Fruit fly (Drosophila melanogaster) whole organism, embryonic: ENCODE measurements around the gene dally.

ENCODE experiments used
- ATbp ChIP-seq: fragments of 200-800 bp; sonication (Bioruptor generic); optimal IDR thresholded peaks from 2 replicates; lab custom pipeline; 2017; ENCODE audit warnings: missing biosample characterization, mild to moderate bottlenecking, missing genetic modification characterization, missing genetic modification reagents
- BEAF-32 ChIP-seq: fragments of 200-800 bp; sonication (Bioruptor generic); optimal IDR thresholded peaks from 3 replicates; lab custom pipeline; 2017; ENCODE audit warnings: missing biosample characterization, missing genetic modification characterization, mild to moderate bottlenecking, moderate library complexity, missing genetic modification reagents
- Bgb ChIP-seq: fragments of 200-800 bp; sonication (Bioruptor generic); IDR thresholded peaks from 2 replicates; pipeline ENCODE4 v1.3.6; 2022; ENCODE audit warnings: missing biosample characterization, missing genetic modification characterization; ENCODE audit not compliant: partially characterized antibody
- Blimp-1 ChIP-seq: fragments of 200-800 bp; sonication (Bioruptor generic); optimal IDR thresholded peaks from 3 replicates; lab custom pipeline; 2018; ENCODE audit warnings: missing biosample characterization, missing genetic modification characterization, mild to moderate bottlenecking, moderate library complexity, missing genetic modification reagents
- CG10462 ChIP-seq: fragments of 200-800 bp; sonication (Bioruptor generic); optimal IDR thresholded peaks from 2 replicates; lab custom pipeline; 2016; ENCODE audit warnings: missing biosample characterization, missing genetic modification characterization
- CG11456 ChIP-seq: fragments of 200-800 bp; sonication (Bioruptor generic); IDR thresholded peaks from 3 replicates; pipeline ENCODE4 v1.3.6; 2022; ENCODE audit warnings: missing biosample characterization, missing genetic modification characterization
- CG12744 ChIP-seq: fragments of 200-800 bp; sonication (Bioruptor generic); optimal IDR thresholded peaks from 2 replicates; lab custom pipeline; 2016; ENCODE audit warnings: missing biosample characterization, missing genetic modification characterization
- CG14050 ChIP-seq: fragments of 200-800 bp; sonication (Bioruptor generic); IDR thresholded peaks from 3 replicates; pipeline ENCODE4 v1.3.6; 2022; ENCODE audit warnings: missing biosample characterization, missing genetic modification characterization
- CG14667 ChIP-seq: fragments of 200-800 bp; sonication (Bioruptor generic); IDR thresholded peaks from 2 replicates; pipeline ENCODE4 v1.3.6; 2022; ENCODE audit warnings: missing biosample characterization, missing genetic modification characterization
- CG17186 ChIP-seq: fragments of 200-800 bp; sonication (Bioruptor generic); optimal IDR thresholded peaks from 3 replicates; lab custom pipeline; 2017; ENCODE audit warnings: missing biosample characterization, missing genetic modification reagents, missing genetic modification characterization
- CG17912 ChIP-seq: fragments of 200-800 bp; sonication (Bioruptor generic); optimal IDR thresholded peaks from 2 replicates; lab custom pipeline; 2018; ENCODE audit warnings: missing biosample characterization, mild to moderate bottlenecking, missing genetic modification characterization
- CG2199 ChIP-seq: fragments of 200-800 bp; sonication (Bioruptor generic); IDR thresholded peaks from 3 replicates; pipeline ENCODE4 v1.3.6; 2022; ENCODE audit warnings: missing biosample characterization, missing genetic modification characterization
- CG2202 ChIP-seq: fragments of 200-800 bp; sonication (Bioruptor generic); optimal IDR thresholded peaks from 2 replicates; lab custom pipeline; 2018; ENCODE audit warnings: missing biosample characterization, mild to moderate bottlenecking, missing genetic modification characterization
- CG3163 ChIP-seq: fragments of 200-800 bp; sonication (Bioruptor generic); optimal IDR thresholded peaks from 3 replicates; lab custom pipeline; 2016; ENCODE audit warnings: missing biosample characterization, missing genetic modification characterization
- CG32772 ChIP-seq: fragments of 200-800 bp; sonication (Bioruptor generic); IDR thresholded peaks from 2 replicates; pipeline ENCODE4 v1.3.6; 2022; ENCODE audit warnings: missing biosample characterization, missing genetic modification characterization
- CG3407 ChIP-seq: fragments of 200-800 bp; sonication (Bioruptor generic); optimal IDR thresholded peaks from 2 replicates; lab custom pipeline; 2018; ENCODE audit warnings: missing biosample characterization, mild to moderate bottlenecking, missing genetic modification characterization
- CG3995 ChIP-seq: fragments of 200-800 bp; sonication (Bioruptor generic); optimal IDR thresholded peaks from 3 replicates; lab custom pipeline; 2016; ENCODE audit warnings: missing biosample characterization, missing genetic modification characterization
- CG5245 ChIP-seq: fragments of 200-800 bp; sonication (Bioruptor generic); optimal IDR thresholded peaks from 3 replicates; lab custom pipeline; 2016; ENCODE audit warnings: missing biosample characterization, missing genetic modification characterization
- CG6683 ChIP-seq: fragments of 200-800 bp; sonication (Bioruptor generic); optimal IDR thresholded peaks from 2 replicates; lab custom pipeline; 2017; ENCODE audit warnings: missing biosample characterization, mild to moderate bottlenecking, missing genetic modification characterization, missing genetic modification reagents
- CG7372 ChIP-seq: fragments of 200-800 bp; sonication (Bioruptor generic); IDR thresholded peaks from 2 replicates; pipeline ENCODE4 v1.3.6; 2022; ENCODE audit warnings: missing biosample characterization, missing genetic modification characterization
- CG7556 ChIP-seq: fragments of 200-800 bp; sonication (Bioruptor generic); optimal IDR thresholded peaks from 2 replicates; lab custom pipeline; 2017; ENCODE audit warnings: missing biosample characterization, mild to moderate bottlenecking, missing genetic modification characterization
- CG7928 ChIP-seq: fragments of 200-800 bp; sonication (Bioruptor generic); optimal IDR thresholded peaks from 2 replicates; lab custom pipeline; 2017; ENCODE audit warnings: missing biosample characterization, mild to moderate bottlenecking, missing genetic modification characterization
- CG8290 ChIP-seq, 3 experiments: fragments of 200-800 bp; sonication (Bioruptor generic); optimal IDR thresholded peaks; 2 replicates each; lab custom pipeline; 2016 to 2019; ENCODE audit warnings: missing biosample characterization in 3 of 3, missing genetic modification characterization in 3 of 3, mild to moderate bottlenecking in 2 of 3, moderate library complexity in 1 of 3
- CG8388 ChIP-seq: fragments of 200-800 bp; sonication (Bioruptor generic); optimal IDR thresholded peaks from 2 replicates; lab custom pipeline; 2019; ENCODE audit warnings: missing biosample characterization, mild to moderate bottlenecking, missing genetic modification characterization, moderate library complexity
- CG9932 ChIP-seq: fragments of 200-800 bp; sonication (Bioruptor generic); IDR thresholded peaks from 2 replicates; pipeline ENCODE4 v1.3.6; 2022; ENCODE audit warnings: missing biosample characterization, missing genetic modification characterization
- D19B ChIP-seq: fragments of 200-800 bp; sonication (Bioruptor generic); optimal IDR thresholded peaks from 2 replicates; lab custom pipeline; 2017; ENCODE audit warnings: missing biosample characterization, mild to moderate bottlenecking, missing genetic modification characterization
- Drgx ChIP-seq: fragments of 200-800 bp; sonication (Bioruptor generic); IDR thresholded peaks from 2 replicates; pipeline ENCODE4 v1.3.6; 2022; ENCODE audit warnings: missing biosample characterization, missing genetic modification characterization
- Fer3 ChIP-seq: fragments of 200-800 bp; sonication (Bioruptor generic); optimal IDR thresholded peaks from 2 replicates; lab custom pipeline; 2018; ENCODE audit warnings: missing biosample characterization, mild to moderate bottlenecking, missing genetic modification characterization, moderate library complexity
- Lhr ChIP-seq: fragments of 200-800 bp; sonication (Bioruptor generic); optimal IDR thresholded peaks from 3 replicates; lab custom pipeline; 2017; ENCODE audit warnings: mild to moderate bottlenecking, missing biosample characterization, missing genetic modification reagents, missing genetic modification characterization
- MBD-R2 ChIP-seq: fragments of 200-800 bp; sonication (Bioruptor generic); IDR thresholded peaks from 2 replicates; pipeline ENCODE4 v1.3.6; 2022; ENCODE audit warnings: missing biosample characterization, missing genetic modification characterization
- Med ChIP-seq: fragments of 200-800 bp; sonication (Bioruptor generic); peaks from one replicate; lab custom pipeline; 2016; ENCODE audit warnings: missing biosample characterization, missing genetic modification characterization, mild to moderate bottlenecking, inconsistent platforms, moderate library complexity
- Neu2 ChIP-seq: fragments of 200-800 bp; sonication (Bioruptor generic); optimal IDR thresholded peaks from 3 replicates; lab custom pipeline; 2016; ENCODE audit warnings: missing biosample characterization, missing genetic modification characterization, borderline replicate concordance
- Nf-YA ChIP-seq: fragments of 200-800 bp; sonication (Bioruptor generic); IDR thresholded peaks from 2 replicates; pipeline ENCODE4 v1.3.6; 2022; ENCODE audit warnings: missing biosample characterization, missing genetic modification characterization
- Opbp ChIP-seq: fragments of 200-800 bp; sonication (Bioruptor generic); IDR thresholded peaks from 3 replicates; pipeline ENCODE4 v1.3.6; 2022; ENCODE audit warnings: missing biosample characterization, missing genetic modification characterization; ENCODE audit not compliant: partially characterized antibody
- Taf1 ChIP-seq: fragments of 200-800 bp; sonication (Bioruptor generic); IDR thresholded peaks from 2 replicates; pipeline ENCODE4 v1.3.6; 2022; ENCODE audit warnings: missing biosample characterization, missing genetic modification characterization
- az2 ChIP-seq: fragments of 200-800 bp; sonication (Bioruptor generic); optimal IDR thresholded peaks from 3 replicates; lab custom pipeline; 2016; ENCODE audit warnings: missing biosample characterization, missing genetic modification characterization
- ewg ChIP-seq: fragments of 200-800 bp; sonication (Bioruptor generic); optimal IDR thresholded peaks from 3 replicates; lab custom pipeline; 2017; ENCODE audit warnings: mild to moderate bottlenecking, missing biosample characterization, missing genetic modification reagents, missing genetic modification characterization
- fu2 ChIP-seq: fragments of 200-800 bp; sonication (Bioruptor generic); optimal IDR thresholded peaks from 2 replicates; lab custom pipeline; 2016; ENCODE audit warnings: missing biosample characterization, missing genetic modification characterization
- gro ChIP-seq: fragments of 200-800 bp; sonication (Bioruptor generic); optimal IDR thresholded peaks from 2 replicates; lab custom pipeline; 2016; ENCODE audit warnings: missing biosample characterization, missing genetic modification characterization
- maf-S ChIP-seq: fragments of 200-800 bp; sonication (Bioruptor generic); optimal IDR thresholded peaks from 2 replicates; lab custom pipeline; 2016; ENCODE audit warnings: missing biosample characterization, missing genetic modification characterization
- nerfin-2 ChIP-seq: fragments of 200-800 bp; sonication (Bioruptor generic); IDR thresholded peaks from 2 replicates; pipeline ENCODE4 v1.3.6; 2022; ENCODE audit warnings: missing biosample characterization, missing genetic modification characterization; ENCODE audit not compliant: partially characterized antibody
- otp ChIP-seq: fragments of 200-800 bp; sonication (Bioruptor generic); IDR thresholded peaks from 3 replicates; pipeline ENCODE4, ENCODE4 v1.3.6; 2022; ENCODE audit warnings: missing biosample characterization, missing genetic modification characterization
- pho ChIP-seq: fragments of 200-800 bp; sonication (Bioruptor generic); optimal IDR thresholded peaks from 2 replicates; lab custom pipeline; 2016; ENCODE audit warnings: missing biosample characterization, missing genetic modification characterization
- salm ChIP-seq: fragments of 200-800 bp; sonication (Bioruptor generic); optimal IDR thresholded peaks from 2 replicates; lab custom pipeline; 2018; ENCODE audit warnings: missing biosample characterization, mild to moderate bottlenecking, missing genetic modification characterization
- slbo ChIP-seq: fragments of 200-800 bp; sonication (Bioruptor generic); IDR thresholded peaks from 2 replicates; pipeline ENCODE4 v1.3.6; 2022; ENCODE audit warnings: missing biosample characterization, missing genetic modification characterization
- tap ChIP-seq: fragments of 200-800 bp; optimal IDR thresholded peaks from 3 replicates; lab custom pipeline; 2019; ENCODE audit warnings: missing biosample characterization, mild to moderate bottlenecking, missing genetic modification characterization, moderate library complexity
- tgo ChIP-seq: fragments of 200-800 bp; sonication (Bioruptor generic); IDR thresholded peaks from 3 replicates; pipeline ENCODE4 v1.3.6; 2022; ENCODE audit warnings: missing biosample characterization, missing genetic modification characterization
- tio ChIP-seq: fragments of 200-800 bp; sonication (Bioruptor generic); optimal IDR thresholded peaks from 2 replicates; lab custom pipeline; 2017; ENCODE audit warnings: missing biosample characterization, missing genetic modification characterization, inconsistent platforms
- toy ChIP-seq: fragments of 200-800 bp; sonication (Bioruptor generic); IDR thresholded peaks from 2 replicates; pipeline ENCODE4 v1.3.6; 2022; ENCODE audit warnings: missing biosample characterization, missing genetic modification characterization
- twi ChIP-seq: fragments of 200-800 bp; optimal IDR thresholded peaks from 2 replicates; lab custom pipeline; 2019; ENCODE audit warnings: missing biosample characterization, mild to moderate bottlenecking, missing genetic modification characterization, moderate library complexity

dally gene

dm6 chr3L:8920710-8921109 lies 93.4 kb downstream of the dally start (continued):
- TF ChIP-seq gro (GFP tag; lab: Kevin White, UChicago) (peak; percentile 36), CG12744 (GFP tag; lab: Kevin White, UChicago) (peak; percentile 46), CG7928 (GFP tag; lab: Kevin White, UChicago) (peak; percentile 41), Fer3 (tag; lab: Kevin White, UChicago) (peak; percentile 64), maf-S (peak; percentile 0), ewg (GFP tag; lab: Kevin White, UChicago) (peak; percentile 33), CG14050 (GFP tag; lab: Robert Waterston, UW) (peak; percentile 51; the same call in 2 of the 3 replicates), tio (peak; percentile 46), ATbp (GFP tag; lab: Kevin White, UChicago) (peak; percentile 71), CG7372 (GFP tag; lab: Robert Waterston, UW) (peak; percentile 27; the same call in 1 of the 2 replicates), CG17912 (no peak), Nf-YA (GFP tag; lab: Robert Waterston, UW) (no peak), CG2202 (tag; lab: Kevin White, UChicago) (no peak), CG32772 (peak; percentile 57), Taf1 (GFP tag; lab: Robert Waterston, UW) (0 out of 2 replicates have a peak, but pooled peaks have one; percentile 28), CG3163 (GFP tag; lab: Kevin White, UChicago) (no peak), CG11456 (GFP tag; lab: Robert Waterston, UW) (peak; percentile 68; the same call in 1 of the 3 replicates), az2 (GFP tag; lab: Kevin White, UChicago) (peak; percentile 52), CG8290 (GFP tag; optimal IDR thresholded peaks at IDR 0.05; lab: Kevin White, UChicago) (no peak), CG8290 (tag; optimal IDR thresholded peaks at IDR 0.05; lab: Kevin White, UChicago) (peak in 1 of 2 experiments; percentile 82), slbo (GFP tag; lab: Robert Waterston, UW) (peak; percentile 74), BEAF-32 (GFP tag; lab: Kevin White, UChicago) (no peak), CG2199 (GFP tag; lab: Robert Waterston, UW) (no peak), CG5245 (GFP tag; lab: Kevin White, UChicago) (peak; percentile 36), MBD-R2 (GFP tag; lab: Robert Waterston, UW) (peak; percentile 36; the same call in 1 of the 2 replicates), nerfin-2 (no peak), Bgb (GFP tag; lab: Robert Waterston, UW) (no peak), CG3407 (GFP tag; lab: Kevin White, UChicago) (peak; percentile 24), CG10462 (GFP tag; lab: Kevin White, UChicago) (peak; percentile 20), D19B (GFP tag; lab: Kevin White, UChicago) (no peak), twi (no peak), Neu2 (GFP tag; lab: Kevin White, UChicago) (no peak), Lhr (GFP tag; lab: Kevin White, UChicago) (no peak), tap (tag; lab: Kevin White, UChicago) (peak; percentile 68), otp (GFP tag; lab: Robert Waterston, UW) (peak; percentile 51; the same call in 2 of the 3 replicates), Blimp-1 (GFP tag; lab: Kevin White, UChicago) (peak; percentile 65), fu2 (GFP tag; lab: Kevin White, UChicago) (peak; percentile 7), Drgx (peak; percentile 94), CG8388 (GFP tag; lab: Kevin White, UChicago) (peak; percentile 59), CG9932 (GFP tag; lab: Robert Waterston, UW) (peak; percentile 62), toy (GFP tag; lab: Robert Waterston, UW) (no peak; the same call in 1 of the 2 replicates), CG6683 (GFP tag; lab: Kevin White, UChicago) (peak; percentile 29), CG14667 (GFP tag; lab: Robert Waterston, UW) (peak; percentile 54), CG17186 (GFP tag; lab: Kevin White, UChicago) (no peak), salm (tag; lab: Kevin White, UChicago) (peak; percentile 57), pho (GFP tag; lab: Kevin White, UChicago) (peak; percentile 31), Opbp (no peak), Med (peak; percentile 95), CG7556 (GFP tag; lab: Kevin White, UChicago) (peak; percentile 52), tgo (peak; percentile 58; the same call in 1 of the 3 replicates), CG3995 (GFP tag; lab: Kevin White, UChicago) (peak; percentile 12)
